Fruit fly (Drosophila melanogaster): Measurements from ENCODE around the gene mag.

The mag gene

DNA sequence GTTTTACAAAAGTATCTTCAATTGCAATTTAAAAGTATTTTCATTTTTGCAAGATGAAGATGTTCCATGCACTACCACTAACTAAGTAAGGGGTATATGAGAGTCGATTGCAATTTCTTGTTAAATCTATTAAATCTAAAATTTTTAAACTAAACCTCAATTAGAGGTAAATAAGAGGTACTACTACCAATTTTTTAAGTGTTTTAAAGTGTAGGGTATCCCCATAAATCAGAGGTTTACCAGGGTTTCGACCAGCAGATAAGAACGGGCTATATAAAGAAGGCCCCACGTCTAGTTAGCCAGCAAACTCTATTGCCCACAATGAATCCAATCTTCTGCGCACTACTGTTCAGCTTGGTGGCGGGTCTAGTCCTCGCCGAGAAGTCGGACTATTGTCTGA, at the start of gene mag:
mag (plus strand) TSS at position 301 of the 400 bp plus-strand sequence.
- no peak for TF ChIP-seq CG17801 (GFP tag; optimal IDR thresholded peaks at IDR 0.05; ENCODE audit: partially characterized antibody)

DNA sequence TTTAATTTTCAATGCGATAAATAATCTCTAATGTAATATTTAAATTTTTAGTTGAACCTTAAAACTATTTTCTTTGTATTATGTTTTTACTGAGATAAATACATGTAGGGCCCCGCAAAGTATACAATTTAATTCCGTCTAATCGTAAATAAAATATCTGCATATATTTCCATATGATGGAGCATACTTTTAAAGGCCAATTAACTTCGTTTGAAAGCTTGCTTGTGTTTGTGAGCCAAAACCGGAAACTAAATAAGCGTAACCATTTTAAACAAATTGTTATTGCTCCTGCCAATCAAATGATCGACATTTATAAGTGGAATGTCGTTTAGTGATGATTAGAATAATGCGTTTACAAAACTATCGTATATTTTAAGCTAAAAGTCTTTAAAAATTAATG, 49.7 kb upstream of the mag start:
- peak; percentile 41 for TF ChIP-seq CG17801 (GFP tag; optimal IDR thresholded peaks at IDR 0.05; ENCODE audit: partially characterized antibody)

DNA sequence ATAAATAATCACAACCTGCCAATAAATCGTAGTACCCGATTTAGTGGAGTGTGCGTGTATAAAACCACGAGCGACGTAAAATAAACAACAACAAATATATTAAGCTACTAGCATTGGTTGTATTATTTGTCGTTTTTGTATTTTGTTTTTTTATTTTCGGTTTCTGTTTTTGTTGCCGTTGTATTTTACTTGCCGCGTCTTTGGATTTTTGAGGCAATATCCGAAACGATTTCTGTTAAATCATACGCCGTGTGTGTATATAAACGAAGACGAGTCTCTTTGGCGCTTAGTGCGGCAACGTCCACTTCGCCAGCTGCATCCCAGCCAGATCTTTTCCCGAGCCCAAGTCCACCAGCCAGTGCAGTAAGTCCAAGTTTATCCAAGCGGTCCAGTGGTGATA, 47.2 kb upstream of the mag start, which contains the start of gene zye:
zye (plus strand) TSS at position 301 of the 400 bp plus-strand sequence.
- TF ChIP-seq CG17801 (GFP tag; optimal IDR thresholded peaks at IDR 0.05; ENCODE audit: partially characterized antibody): no peak

DNA sequence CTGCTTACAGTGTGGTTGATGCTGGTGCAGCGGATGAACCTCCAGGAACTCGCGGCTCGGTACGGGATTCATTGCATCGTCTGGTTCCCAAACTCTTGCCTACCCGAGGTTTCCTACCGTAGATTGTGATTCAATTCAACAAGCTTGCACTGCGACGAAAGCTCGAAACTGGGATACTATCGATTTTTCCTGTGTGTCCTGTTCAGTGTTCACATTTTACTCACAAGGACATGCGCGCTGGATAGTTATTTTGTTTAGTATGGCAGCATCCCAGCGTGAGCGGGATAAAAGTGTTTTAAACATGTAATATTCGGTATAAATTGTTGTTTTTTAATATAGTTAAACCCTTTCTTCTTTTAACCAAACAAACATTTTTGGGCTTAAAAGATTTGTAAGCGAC, 34.6 kb upstream of the mag start, which contains the start of gene CG5282:
CG5282 (minus strand) TSS at position 184 of the 400 bp plus-strand sequence.
- no peak for TF ChIP-seq CG17801 (GFP tag; optimal IDR thresholded peaks at IDR 0.05; ENCODE audit: partially characterized antibody)

DNA sequence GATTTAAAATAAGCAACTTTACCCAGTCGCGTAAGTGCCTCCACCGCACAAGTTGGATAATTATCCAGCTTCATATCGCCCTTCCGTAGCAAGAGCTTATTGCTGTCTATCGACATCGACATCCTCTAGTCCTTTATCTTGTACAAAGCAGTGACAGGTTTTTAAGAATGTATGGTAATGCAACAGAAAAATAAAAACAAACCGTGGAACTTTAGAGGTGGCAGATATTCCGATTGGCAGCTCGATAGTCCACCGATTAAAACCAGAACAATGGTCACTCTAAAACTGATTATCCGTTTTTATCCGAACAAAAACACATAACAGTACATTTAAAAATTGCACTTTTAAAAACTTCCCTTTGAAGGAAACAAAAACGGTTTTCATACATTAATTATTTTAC, 33.0 kb upstream of the mag start, which contains the start of gene CG5274:
CG5274 (minus strand) TSS at position 218 of the 400 bp plus-strand sequence.
- TF ChIP-seq CG17801 (GFP tag; optimal IDR thresholded peaks at IDR 0.05; ENCODE audit: partially characterized antibody): no peak

DNA sequence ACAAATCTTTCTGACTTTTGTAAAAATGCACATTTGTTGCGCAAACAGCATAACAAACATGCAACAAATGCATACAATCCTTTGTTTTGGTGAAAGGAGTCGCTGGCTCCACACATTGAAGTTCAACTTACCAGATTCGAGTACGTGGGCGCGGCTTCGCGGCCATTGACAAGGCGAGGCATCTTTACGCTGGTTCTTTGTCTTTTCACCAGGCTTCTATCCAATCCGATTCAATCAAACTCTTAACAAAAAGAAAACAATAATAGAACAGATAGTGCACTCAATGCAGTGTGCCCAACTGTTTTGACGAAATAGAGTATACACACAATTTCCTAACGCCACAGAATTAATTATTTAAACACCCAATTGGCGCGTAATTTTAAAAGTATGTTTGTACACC, 30.3 kb upstream of the mag start, which contains the start of gene CG5262:
CG5262 (minus strand) TSS at position 294 of the 400 bp plus-strand sequence.
- peak; percentile 33 for TF ChIP-seq CG17801 (GFP tag; optimal IDR thresholded peaks at IDR 0.05; ENCODE audit: partially characterized antibody)

DNA sequence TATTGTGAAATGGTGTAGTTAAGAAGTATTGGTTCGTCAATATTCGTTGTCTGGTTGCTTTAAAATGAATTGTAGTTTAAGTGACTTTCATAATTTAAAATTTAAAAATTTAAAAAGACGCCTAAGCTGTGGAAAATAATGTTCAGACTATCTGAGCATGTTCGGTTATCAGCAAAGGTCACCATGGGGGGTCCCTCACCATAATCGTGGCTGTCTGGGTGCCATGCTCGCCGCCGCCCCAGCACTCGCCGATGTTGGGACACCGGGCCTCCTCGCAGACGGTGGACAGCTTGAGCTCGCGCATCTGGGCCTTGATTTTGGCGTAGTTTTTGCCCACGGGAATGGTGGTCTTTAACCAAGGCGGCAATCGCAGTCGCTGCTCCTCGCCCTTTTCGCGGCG, 28.9 kb upstream of the mag start:
- no peak for TF ChIP-seq CG17801 (GFP tag; optimal IDR thresholded peaks at IDR 0.05; ENCODE audit: partially characterized antibody)

DNA sequence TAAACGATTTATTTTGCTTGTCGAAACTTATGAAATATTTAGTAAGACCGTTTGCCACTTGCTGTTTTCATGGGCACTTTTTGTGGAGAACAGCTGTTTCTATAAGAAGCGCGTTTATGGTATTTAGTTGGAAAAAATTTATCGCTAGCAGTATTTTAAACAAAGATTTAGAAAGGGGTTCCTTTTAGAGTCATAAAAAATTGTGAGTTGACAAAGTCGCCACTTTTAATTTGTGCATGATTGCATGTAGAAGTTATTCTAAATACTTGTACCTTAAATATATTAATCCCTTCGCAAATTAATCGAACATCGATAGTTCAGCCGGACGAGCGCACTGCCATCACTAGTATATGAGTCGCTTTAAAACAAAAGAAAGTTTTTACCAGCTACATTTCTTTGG, 28.2 kb upstream of the mag start, which contains the start of the genes Las and Psn:
Las (minus strand) TSS at position 65 of the 400 bp plus-strand sequence.
Psn (plus strand) TSS at position 172 of the 400 bp plus-strand sequence.
- TF ChIP-seq CG17801 (GFP tag; optimal IDR thresholded peaks at IDR 0.05; ENCODE audit: partially characterized antibody): peak; percentile 10

DNA sequence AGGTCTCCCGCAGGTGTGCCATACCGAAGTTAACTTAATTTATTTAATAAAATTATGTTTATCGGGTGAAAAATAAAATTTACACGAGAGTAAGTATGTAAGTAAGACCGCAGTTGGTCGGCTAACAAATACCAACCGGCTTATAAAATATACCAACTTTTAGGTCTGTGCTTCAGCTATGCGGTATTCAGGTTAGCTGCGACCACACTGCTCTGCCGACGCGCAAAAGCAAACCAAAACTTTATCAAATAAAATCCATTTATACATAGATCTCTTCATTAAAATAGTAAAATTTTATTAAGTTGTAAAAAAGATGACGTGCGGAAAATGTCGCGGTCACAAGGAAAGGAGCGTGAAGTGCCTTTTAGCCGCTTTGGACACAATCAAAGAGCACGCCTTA, 24.4 kb upstream of the mag start, which contains the start of the genes mRpL15 and CtIP:
mRpL15 (minus strand) TSS at position 141 of the 400 bp plus-strand sequence.
CtIP (plus strand) TSS at position 182 of the 400 bp plus-strand sequence.
- TF ChIP-seq CG17801 (GFP tag; optimal IDR thresholded peaks at IDR 0.05; ENCODE audit: partially characterized antibody): peak; percentile 5

DNA sequence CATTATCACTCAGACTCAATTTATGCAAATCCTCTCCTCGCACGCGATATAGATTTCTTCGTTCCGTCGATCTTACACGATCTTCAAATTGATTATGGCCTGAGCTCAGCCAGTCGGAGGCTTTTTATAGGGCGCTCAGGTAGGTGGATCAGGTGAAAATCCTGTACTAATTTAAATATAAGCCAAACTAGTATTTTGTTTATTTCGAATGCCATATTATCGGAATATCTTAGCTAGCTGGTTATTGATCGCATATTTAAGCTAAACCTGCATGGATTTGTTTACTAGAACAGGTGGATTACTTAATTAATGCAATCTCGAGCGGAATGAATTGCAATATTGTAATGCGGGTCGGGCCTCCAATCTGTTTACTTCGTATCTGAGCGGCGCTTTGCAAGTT, 20.7 kb upstream of the mag start, which contains the start of gene Hpd:
Hpd (minus strand) TSS at position 101 of the 400 bp plus-strand sequence.
- no peak for TF ChIP-seq CG17801 (GFP tag; optimal IDR thresholded peaks at IDR 0.05; ENCODE audit: partially characterized antibody)

DNA sequence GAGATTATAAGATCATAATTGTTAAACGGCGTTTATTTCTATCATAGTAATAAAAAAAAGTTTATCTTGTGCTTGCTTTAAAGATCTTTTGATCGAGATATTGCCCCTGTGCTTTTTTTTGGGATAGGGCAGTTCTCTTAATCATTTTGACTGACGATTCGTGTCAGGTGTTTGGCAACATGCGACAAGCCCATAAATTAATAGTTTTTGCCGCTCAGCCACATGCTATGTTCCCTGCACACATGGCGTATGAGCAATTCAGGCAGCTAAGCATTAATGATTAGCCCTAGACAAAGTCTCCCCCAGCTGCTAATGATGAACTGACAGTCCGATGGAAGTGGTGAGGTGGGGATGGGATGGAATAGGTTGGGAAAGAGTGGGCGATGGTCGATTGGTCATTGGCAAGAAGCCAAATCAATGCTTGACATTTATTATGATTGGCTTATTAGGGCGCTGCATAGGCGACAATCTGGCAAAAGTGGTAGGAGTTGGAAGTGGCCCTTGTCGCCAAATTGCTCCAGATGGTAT, 19.5 kb upstream of the mag start:
- no peak for TF ChIP-seq CG17801 (GFP tag; optimal IDR thresholded peaks at IDR 0.05; ENCODE audit: partially characterized antibody)

DNA sequence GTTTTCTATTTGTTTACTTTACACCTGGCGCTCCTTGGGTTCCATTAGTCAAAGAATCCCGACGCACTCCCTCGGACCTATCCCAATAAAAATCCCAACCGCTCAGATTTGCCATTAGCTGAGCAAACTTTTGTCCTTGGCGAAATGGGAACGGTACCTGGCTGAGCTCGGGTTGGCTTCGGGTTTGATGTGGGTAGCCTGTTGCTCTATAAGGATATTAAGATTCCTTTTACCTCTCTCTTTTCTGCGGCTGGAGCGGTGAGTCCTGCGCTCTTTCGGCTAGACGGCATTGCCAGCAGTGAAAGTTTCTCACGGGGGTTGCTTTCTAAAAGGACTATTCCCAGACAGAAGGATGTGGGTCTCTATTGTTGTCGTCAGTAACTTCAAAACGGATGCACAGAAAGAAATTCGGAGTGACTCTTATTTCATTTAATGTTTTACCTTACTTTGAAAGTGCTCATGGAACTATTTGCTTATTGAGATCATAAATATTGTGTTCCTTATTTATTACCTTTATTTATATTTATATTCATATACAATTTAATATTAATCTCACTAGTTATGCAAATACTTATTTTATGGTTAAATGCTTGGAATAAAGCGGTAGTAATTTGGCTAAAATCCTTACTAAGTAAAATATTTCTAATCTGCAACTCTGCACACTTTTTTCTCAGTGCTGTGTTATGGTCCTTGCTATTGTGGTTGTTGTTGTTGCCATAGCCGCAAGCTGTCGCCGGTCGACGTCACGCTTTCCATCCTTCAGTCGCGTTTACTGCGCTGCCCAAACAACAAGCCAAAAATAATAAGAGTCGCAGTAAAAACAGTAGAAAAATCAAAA, 18.6 kb upstream of the mag start, which contains the start of gene CG5910:
CG5910 (plus strand) TSS at position 788 of the 838 bp plus-strand sequence.
- no peak for TF ChIP-seq CG17801 (GFP tag; optimal IDR thresholded peaks at IDR 0.05; ENCODE audit: partially characterized antibody)

DNA sequence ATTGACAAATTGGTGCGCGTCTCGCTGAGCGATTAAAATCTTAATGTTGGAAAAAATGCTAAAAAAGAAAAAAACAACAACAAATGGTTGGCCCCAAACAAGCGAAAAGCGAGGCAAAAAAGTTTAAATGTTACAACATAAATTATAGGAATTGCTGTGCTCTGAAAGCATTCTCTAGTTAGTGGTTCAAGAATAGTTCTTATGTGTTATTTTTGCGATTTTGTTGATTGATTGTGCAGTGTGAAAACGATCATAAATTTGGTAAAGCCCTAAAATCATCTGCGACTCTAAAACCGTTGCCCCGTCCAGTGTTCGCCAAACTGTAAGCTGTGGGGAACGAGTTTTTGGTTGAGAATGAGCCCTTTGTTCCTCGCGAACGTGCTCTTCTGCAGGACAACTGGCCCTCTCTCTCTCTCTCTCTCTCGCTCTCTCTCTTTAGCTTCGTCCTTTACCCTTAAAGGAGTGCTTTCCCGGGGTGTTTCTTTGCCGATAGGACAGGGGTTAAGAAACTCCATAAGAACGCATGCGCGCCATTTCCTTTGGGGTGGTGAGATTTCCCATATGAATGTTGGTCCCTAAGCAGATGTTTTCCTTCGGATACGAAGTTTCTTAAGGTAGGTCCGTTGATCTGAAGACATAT, 17.7 kb upstream of the mag start:
- TF ChIP-seq CG17801 (GFP tag; optimal IDR thresholded peaks at IDR 0.05; ENCODE audit: partially characterized antibody): no peak

DNA sequence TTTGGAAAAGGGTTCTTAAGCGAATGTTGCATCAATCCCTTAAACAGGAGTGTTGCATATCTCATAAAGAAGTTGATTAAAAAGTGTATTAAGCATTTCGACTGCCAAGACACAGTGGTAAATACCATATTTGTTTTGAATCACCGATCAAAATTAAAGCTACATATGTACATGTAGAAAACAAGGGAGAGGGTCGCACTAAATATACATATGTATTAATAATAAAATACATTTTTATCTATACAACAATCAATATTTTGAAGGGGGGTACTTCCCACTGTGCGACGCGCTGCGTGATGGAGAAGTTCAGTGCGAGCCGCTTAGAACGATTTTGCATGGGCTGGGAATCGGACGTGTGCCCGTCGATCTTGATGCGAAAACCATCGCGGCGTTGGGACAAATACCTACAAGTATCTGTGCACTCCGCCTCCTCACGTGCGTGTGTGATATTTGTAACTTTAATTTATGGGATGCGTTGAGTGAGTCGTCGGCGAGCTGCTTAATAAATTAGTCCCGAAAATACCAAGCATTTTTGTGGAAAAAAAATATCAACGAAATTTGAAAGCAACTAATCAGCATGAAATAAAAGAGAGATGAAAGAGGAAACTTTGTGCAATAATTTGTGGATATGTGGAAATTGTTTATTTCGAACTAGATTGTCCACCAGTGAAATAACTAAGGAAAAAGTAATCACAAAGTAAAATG, 15.5 kb upstream of the mag start:
- TF ChIP-seq CG17801 (GFP tag; optimal IDR thresholded peaks at IDR 0.05; ENCODE audit: partially characterized antibody): peak; percentile 69
